Worm (Caenorhabditis elegans) whole organism, young adult: ENCODE results near the gene Y7A5A.13.

ENCODE experiments used
- B0261.1 ChIP-seq: sonication (generic microtip); optimal IDR thresholded peaks from 2 replicates; lab custom pipeline; 2016; ENCODE audit warnings: mild to moderate bottlenecking, missing genetic modification characterization, moderate library complexity, missing compliant biosample characterization
- athp-1 ChIP-seq: sonication (generic microtip); optimal IDR thresholded peaks from 2 replicates; lab custom pipeline; 2017; ENCODE audit warnings: mild to moderate bottlenecking, missing genetic modification characterization, missing compliant biosample characterization
- bed-1 ChIP-seq: fragments of 200-800 bp; sonication (Bioruptor generic); IDR thresholded peaks from 2 replicates; pipeline ENCODE4 v1.3.6; 2022; ENCODE audit warnings: missing genetic modification reagents, missing genetic modification characterization, missing compliant biosample characterization
- ceh-27 ChIP-seq: fragments of 200-800 bp; sonication (Bioruptor generic); optimal IDR thresholded peaks from 2 replicates; lab custom pipeline; 2018; ENCODE audit warnings: mild to moderate bottlenecking, missing genetic modification characterization, moderate library complexity, missing compliant biosample characterization
- lag-1 ChIP-seq: fragments of 200-800 bp; sonication (Bioruptor generic); IDR thresholded peaks from 2 replicates; pipeline ENCODE4 v1.3.6; 2022; ENCODE audit warnings: missing genetic modification reagents, missing genetic modification characterization, missing compliant biosample characterization
- mes-4 ChIP-seq: sonication (generic microtip); optimal IDR thresholded peaks from 2 replicates; lab custom pipeline; 2016; ENCODE audit warnings: missing genotype, missing genetic modification characterization, missing compliant biosample characterization
- snpc-4 ChIP-seq, 5 experiments: fragments of 150-350 bp in 1 of 5; sonication (generic microtip) in 4 of 5; optimal IDR thresholded peaks; 2 replicates each; lab custom pipeline; 2014 to 2018; ENCODE audit warnings: missing genetic modification characterization in 5 of 5, missing biosample characterization in 3 of 5, antibody characterized with exemption in 2 of 5, mild to moderate bottlenecking in 2 of 5, missing compliant biosample characterization in 2 of 5, missing genotype in 2 of 5, moderate library complexity in 2 of 5, missing genetic modification reagents in 1 of 5

- TF ChIP-seq snpc-4 (GFP tag; optimal IDR thresholded peaks at IDR 0.05; lab: Kevin White, UChicago) (no peak), snpc-4 (tag; optimal IDR thresholded peaks at IDR 0.05; lab: Kevin White, UChicago) (peak in 2 of 4 experiments; percentile 75 to 82), ceh-27 (GFP tag; lab: Kevin White, UChicago) (no peak), bed-1 (GFP tag; lab: Robert Waterston, UW) (no peak), mes-4 (no peak), lag-1 (GFP tag; lab: Robert Waterston, UW) (no peak), athp-1 (no peak), B0261.1 (tag; lab: Kevin White, UChicago) (no peak)
Observed at ce11 chrX:15770787-15771186, 2.9 kb upstream of the Y7A5A.13 start.
